Fruit fly (Drosophila melanogaster) whole organism, embryonic: ENCODE results near the gene CG13842.

Experiments
- Bgb ChIP-seq: fragments of 200-800 bp; sonication (Bioruptor generic); IDR thresholded peaks from 2 replicates; pipeline ENCODE4 v1.3.6; 2022; ENCODE audit warnings: missing biosample characterization, missing genetic modification characterization; ENCODE audit not compliant: partially characterized antibody
- Bteb2 ChIP-seq: fragments of 200-800 bp; sonication (Bioruptor generic); optimal IDR thresholded peaks from 2 replicates; lab custom pipeline; 2016; ENCODE audit warnings: missing biosample characterization, missing genetic modification characterization
- CG10209 ChIP-seq: fragments of 200-800 bp; sonication (Bioruptor generic); optimal IDR thresholded peaks from 3 replicates; lab custom pipeline; 2017; ENCODE audit warnings: missing biosample characterization, mild to moderate bottlenecking, missing genetic modification characterization, missing genetic modification reagents
- CG11085 ChIP-seq: fragments of 200-800 bp; sonication (Bioruptor generic); IDR thresholded peaks from 2 replicates; pipeline ENCODE4 v1.3.6; 2022; ENCODE audit warnings: missing biosample characterization, missing genetic modification characterization
- CG11695 ChIP-seq: fragments of 200-800 bp; sonication (Bioruptor generic); IDR thresholded peaks from 3 replicates; pipeline ENCODE4 v1.3.6; 2022; ENCODE audit warnings: missing biosample characterization, missing genetic modification characterization
- CG12104 ChIP-seq: fragments of 200-800 bp; sonication (Bioruptor generic); optimal IDR thresholded peaks from 3 replicates; lab custom pipeline; 2016; ENCODE audit warnings: missing biosample characterization, missing genetic modification characterization
- CG12155 ChIP-seq: fragments of 200-800 bp; sonication (Bioruptor generic); optimal IDR thresholded peaks from 3 replicates; lab custom pipeline; 2016; ENCODE audit warnings: missing biosample characterization, missing genetic modification characterization
- CG14860 ChIP-seq: fragments of 200-800 bp; sonication (Bioruptor generic); IDR thresholded peaks from 3 replicates; pipeline ENCODE4 v1.3.6; 2022; ENCODE audit warnings: missing biosample characterization, missing genetic modification characterization; ENCODE audit not compliant: partially characterized antibody
- CG15073 ChIP-seq: fragments of 200-800 bp; sonication (Bioruptor generic); optimal IDR thresholded peaks from 2 replicates; lab custom pipeline; 2016; ENCODE audit warnings: missing biosample characterization, missing genetic modification characterization
- CG16815 ChIP-seq: fragments of 200-800 bp; sonication (Bioruptor generic); optimal IDR thresholded peaks from 3 replicates; lab custom pipeline; 2017; ENCODE audit warnings: missing biosample characterization, mild to moderate bottlenecking, missing genetic modification characterization
- CG2678 ChIP-seq: fragments of 200-800 bp; sonication (Bioruptor generic); optimal IDR thresholded peaks from 3 replicates; lab custom pipeline; 2019; ENCODE audit warnings: missing biosample characterization, mild to moderate bottlenecking, missing genetic modification characterization, moderate library complexity
- CG3407 ChIP-seq: fragments of 200-800 bp; sonication (Bioruptor generic); optimal IDR thresholded peaks from 2 replicates; lab custom pipeline; 2018; ENCODE audit warnings: missing biosample characterization, mild to moderate bottlenecking, missing genetic modification characterization
- CG4328 ChIP-seq: fragments of 200-800 bp; sonication (Bioruptor generic); optimal IDR thresholded peaks from 3 replicates; lab custom pipeline; 2017; ENCODE audit warnings: missing biosample characterization, missing genetic modification reagents, missing genetic modification characterization
- CG4424 ChIP-seq: fragments of 200-800 bp; sonication (Bioruptor generic); optimal IDR thresholded peaks from 3 replicates; lab custom pipeline; 2016; ENCODE audit warnings: missing biosample characterization, missing genetic modification characterization
- CG5953 ChIP-seq: fragments of 200-800 bp; sonication (Bioruptor generic); IDR thresholded peaks from 2 replicates; pipeline ENCODE4 v1.3.6; 2022; ENCODE audit warnings: missing biosample characterization, missing genetic modification characterization
- CG6765 ChIP-seq: fragments of 200-800 bp; sonication (Bioruptor generic); optimal IDR thresholded peaks from 3 replicates; lab custom pipeline; 2017; ENCODE audit warnings: missing biosample characterization, mild to moderate bottlenecking, missing genetic modification characterization
- CG7271 ChIP-seq: fragments of 200-800 bp; sonication (Bioruptor generic); optimal IDR thresholded peaks from 2 replicates; lab custom pipeline; 2018; ENCODE audit warnings: missing biosample characterization, mild to moderate bottlenecking, missing genetic modification characterization, moderate library complexity
- CG9215 ChIP-seq: fragments of 200-800 bp; sonication (Bioruptor generic); IDR thresholded peaks from 2 replicates; pipeline ENCODE4 v1.3.6; 2022; ENCODE audit warnings: missing biosample characterization, missing genetic modification characterization
- CG9437 ChIP-seq: fragments of 200-800 bp; sonication (Bioruptor generic); optimal IDR thresholded peaks from 2 replicates; lab custom pipeline; 2018; ENCODE audit warnings: missing biosample characterization, mild to moderate bottlenecking, missing genetic modification characterization
- CG9727 ChIP-seq: fragments of 200-800 bp; sonication (Bioruptor generic); optimal IDR thresholded peaks from 3 replicates; lab custom pipeline; 2017; ENCODE audit warnings: missing biosample characterization, mild to moderate bottlenecking, missing genetic modification characterization
- CG9817 ChIP-seq: fragments of 200-800 bp; sonication (Bioruptor generic); optimal IDR thresholded peaks from 2 replicates; lab custom pipeline; 2018; ENCODE audit warnings: missing biosample characterization, mild to moderate bottlenecking, missing genetic modification characterization, moderate library complexity
- CkIIα-i1 ChIP-seq: fragments of 200-800 bp; sonication (Bioruptor generic); IDR thresholded peaks from 2 replicates; pipeline ENCODE4 v1.3.6; 2022; ENCODE audit warnings: missing biosample characterization, missing genetic modification characterization
- HLHmδ ChIP-seq: fragments of 200-800 bp; sonication (Bioruptor generic); optimal IDR thresholded peaks from 2 replicates; lab custom pipeline; 2018; ENCODE audit warnings: missing biosample characterization, mild to moderate bottlenecking, missing genetic modification characterization, moderate library complexity
- MBD-R2 ChIP-seq: fragments of 200-800 bp; sonication (Bioruptor generic); IDR thresholded peaks from 2 replicates; pipeline ENCODE4 v1.3.6; 2022; ENCODE audit warnings: missing biosample characterization, missing genetic modification characterization
- Meics ChIP-seq: fragments of 200-800 bp; sonication (Bioruptor generic); optimal IDR thresholded peaks from 2 replicates; lab custom pipeline; 2017; ENCODE audit warnings: missing biosample characterization, mild to moderate bottlenecking, missing genetic modification characterization
- Poxn ChIP-seq: fragments of 200-800 bp; sonication (Bioruptor generic); IDR thresholded peaks from 2 replicates; pipeline ENCODE4 v1.3.6; 2022; ENCODE audit warnings: missing biosample characterization, missing genetic modification characterization
- Usf ChIP-seq: fragments of 200-800 bp; sonication (Bioruptor generic); optimal IDR thresholded peaks from 2 replicates; lab custom pipeline; 2017; ENCODE audit warnings: missing genotype, missing biosample characterization, missing genetic modification characterization
- YL-1 ChIP-seq: fragments of 200-800 bp; sonication (Bioruptor generic); optimal IDR thresholded peaks from 3 replicates; lab custom pipeline; 2017; ENCODE audit warnings: missing biosample characterization, mild to moderate bottlenecking, missing genetic modification characterization
- amos ChIP-seq: fragments of 200-800 bp; sonication (Bioruptor generic); IDR thresholded peaks from 2 replicates; pipeline ENCODE4 v1.3.6; 2022; ENCODE audit warnings: missing biosample characterization, missing genetic modification characterization; ENCODE audit not compliant: partially characterized antibody
- ara ChIP-seq: fragments of 200-800 bp; sonication (Bioruptor generic); IDR thresholded peaks from 2 replicates; pipeline ENCODE4 v1.3.6; 2022; ENCODE audit warnings: missing biosample characterization, missing genetic modification characterization
- bab2 ChIP-seq: fragments of 200-800 bp; sonication (Bioruptor generic); optimal IDR thresholded peaks from 2 replicates; lab custom pipeline; 2016; ENCODE audit warnings: missing biosample characterization, missing genetic modification characterization
- chn ChIP-seq: fragments of 200-800 bp; sonication (Bioruptor generic); optimal IDR thresholded peaks from 2 replicates; lab custom pipeline; 2016; ENCODE audit warnings: missing biosample characterization, missing genetic modification characterization
- croc ChIP-seq: fragments of 200-800 bp; sonication (Bioruptor generic); conservative IDR thresholded peaks from 3 replicates; pipeline ENCODE4 v1.3.6; 2022; ENCODE audit warnings: missing biosample characterization, missing genetic modification characterization
- exex ChIP-seq: fragments of 200-800 bp; sonication (Bioruptor generic); optimal IDR thresholded peaks from 4 replicates; lab custom pipeline; 2018; ENCODE audit warnings: missing biosample characterization, mild to moderate bottlenecking, missing genetic modification characterization, moderate library complexity
- ind ChIP-seq: fragments of 200-800 bp; sonication (Bioruptor generic); optimal IDR thresholded peaks from 3 replicates; lab custom pipeline; 2016; ENCODE audit warnings: missing biosample characterization, missing genetic modification characterization
- kah ChIP-seq: fragments of 200-800 bp; sonication (Bioruptor generic); optimal IDR thresholded peaks from 2 replicates; lab custom pipeline; 2018; ENCODE audit warnings: missing biosample characterization, mild to moderate bottlenecking, missing genetic modification characterization
- klu ChIP-seq: fragments of 200-800 bp; sonication (Bioruptor generic); IDR thresholded peaks from 2 replicates; pipeline ENCODE4 v1.3.6; 2022; ENCODE audit warnings: missing biosample characterization, missing genetic modification characterization
- lmd ChIP-seq: fragments of 200-800 bp; sonication (Bioruptor generic); IDR thresholded peaks from 2 replicates; pipeline ENCODE4 v1.3.6; 2022; ENCODE audit warnings: missing biosample characterization, missing genetic modification characterization
- nerfin-1 ChIP-seq: fragments of 200-800 bp; sonication (Bioruptor generic); optimal IDR thresholded peaks from 3 replicates; lab custom pipeline; 2019; ENCODE audit warnings: missing biosample characterization, mild to moderate bottlenecking, missing genetic modification characterization, moderate library complexity
- org-1 ChIP-seq: fragments of 200-800 bp; sonication (Bioruptor generic); optimal IDR thresholded peaks from 2 replicates; lab custom pipeline; 2017; ENCODE audit warnings: missing biosample characterization, missing genetic modification characterization
- psq ChIP-seq: fragments of 200-800 bp; sonication (Bioruptor generic); optimal IDR thresholded peaks from 2 replicates; lab custom pipeline; 2017; ENCODE audit warnings: missing biosample characterization, missing genetic modification characterization
- run ChIP-seq: fragments of 200-800 bp; sonication (Bioruptor generic); optimal IDR thresholded peaks from 3 replicates; lab custom pipeline; 2018; ENCODE audit warnings: missing biosample characterization, mild to moderate bottlenecking, missing genetic modification characterization
- sc ChIP-seq, 3 experiments: fragments of >200 bp in 2 of 3; fragments of 200-800 bp in 1 of 3; sonication (Bioruptor generic) in 1 of 3; optimal IDR thresholded peaks; 2 replicates in 2 of 3; 3 replicates in 1 of 3; lab custom pipeline; 2017; ENCODE audit warnings: mild to moderate bottlenecking in 1 of 3, missing biosample characterization in 1 of 3, missing genetic modification characterization in 1 of 3, missing genetic modification reagents in 1 of 3
- scrt ChIP-seq: fragments of 200-800 bp; sonication (Bioruptor generic); optimal IDR thresholded peaks from 2 replicates; lab custom pipeline; 2018; ENCODE audit warnings: missing biosample characterization, mild to moderate bottlenecking, missing genetic modification characterization, moderate library complexity
- sim ChIP-seq: fragments of 200-800 bp; sonication (Bioruptor generic); IDR thresholded peaks from 2 replicates; pipeline ENCODE4 v1.3.6; 2022; ENCODE audit warnings: missing biosample characterization, missing genetic modification characterization
- sob ChIP-seq: fragments of 200-800 bp; sonication (Bioruptor generic); IDR thresholded peaks from 2 replicates; pipeline ENCODE4 v1.3.6; 2022; ENCODE audit warnings: missing biosample characterization, missing genetic modification characterization
- tap ChIP-seq: fragments of 200-800 bp; optimal IDR thresholded peaks from 3 replicates; lab custom pipeline; 2019; ENCODE audit warnings: missing biosample characterization, mild to moderate bottlenecking, missing genetic modification characterization, moderate library complexity
- tin ChIP-seq: fragments of 200-800 bp; sonication (Bioruptor generic); optimal IDR thresholded peaks from 3 replicates; lab custom pipeline; 2016; ENCODE audit warnings: missing biosample characterization, missing genetic modification characterization
- tll ChIP-seq, 2 experiments: fragments of 200-800 bp in 1 of 2; fragments of >200 bp in 1 of 2; sonication (Bioruptor generic) in 1 of 2; optimal IDR thresholded peaks; 2 replicates each; lab custom pipeline; 2017 to 2019; ENCODE audit warnings: missing biosample characterization in 2 of 2, missing genetic modification characterization in 2 of 2, mild to moderate bottlenecking in 1 of 2, moderate library complexity in 1 of 2
- wor ChIP-seq: fragments of 200-800 bp; sonication (Bioruptor generic); IDR thresholded peaks from 2 replicates; pipeline ENCODE4 v1.3.6; 2022; ENCODE audit warnings: missing biosample characterization, missing genetic modification characterization

The CG13842 gene

dm6 chr3R:22690311-22690710 is 16.8 kb downstream of the CG13842 start, which contains the start of the genes wfs1 and Nup133 (continued):
- peak; percentile 35 for TF ChIP-seq CG12104 (GFP tag; lab: Kevin White, UChicago)
- peak; percentile 73 for TF ChIP-seq CG10209 (GFP tag; lab: Kevin White, UChicago)
- no peak for TF ChIP-seq Bteb2 (GFP tag; lab: Kevin White, UChicago)
- peak; percentile 13; the same call in 1 of the 3 replicates for TF ChIP-seq croc (GFP tag; lab: Robert Waterston, UW)
- peak; percentile 75 for TF ChIP-seq Bgb (GFP tag; lab: Robert Waterston, UW)
- TF ChIP-seq sob: peak; percentile 78
- peak; percentile 56 for TF ChIP-seq YL-1 (GFP tag; lab: Kevin White, UChicago)
- TF ChIP-seq ara (GFP tag; lab: Robert Waterston, UW): 0 out of 2 replicates have a peak, but pooled peaks have one; percentile 5
- TF ChIP-seq CG4424 (GFP tag; lab: Kevin White, UChicago): peak; percentile 68
- TF ChIP-seq Usf: peak; percentile 46
- peak; percentile 75; the same call in 2 of the 3 replicates for TF ChIP-seq CG11695 (GFP tag; lab: Robert Waterston, UW)
- no peak for TF ChIP-seq sim (GFP tag; lab: Robert Waterston, UW)
- TF ChIP-seq lmd (GFP tag; lab: Robert Waterston, UW): peak; percentile 49; the same call in 1 of the 2 replicates
- peak; percentile 64 for TF ChIP-seq CG9215 (GFP tag; lab: Robert Waterston, UW)
- peak; percentile 37 for TF ChIP-seq CG16815 (GFP tag; lab: Kevin White, UChicago)
- peak; percentile 84 for TF ChIP-seq CG14860
- TF ChIP-seq scrt (GFP tag; lab: Kevin White, UChicago): no peak
- peak; percentile 19 for TF ChIP-seq psq (GFP tag; lab: Kevin White, UChicago)
- peak; percentile 9 for TF ChIP-seq chn
- TF ChIP-seq CG6765 (GFP tag; lab: Kevin White, UChicago): peak; percentile 47
- peak; percentile 76 for TF ChIP-seq Meics (GFP tag; lab: Kevin White, UChicago)
- TF ChIP-seq org-1: peak; percentile 15
- peak; percentile 86 for TF ChIP-seq CG9727 (GFP tag; lab: Kevin White, UChicago)
- TF ChIP-seq ind (GFP tag; lab: Kevin White, UChicago): peak; percentile 72
- TF ChIP-seq CG4328: peak; percentile 62
- TF ChIP-seq CG11085 (GFP tag; lab: Robert Waterston, UW): peak; percentile 38; the same call in 1 of the 2 replicates
- TF ChIP-seq tin (GFP tag; lab: Kevin White, UChicago): peak; percentile 70
- TF ChIP-seq sc (optimal IDR thresholded peaks at IDR 0.05; lab: Kevin White, UChicago): no peak
- peak; percentile 36 for TF ChIP-seq sc (GFP tag; optimal IDR thresholded peaks at IDR 0.05; lab: Kevin White, UChicago)
- TF ChIP-seq CG9437: peak; percentile 56
- no peak for TF ChIP-seq CG5953
- TF ChIP-seq tap (tag; lab: Kevin White, UChicago): peak; percentile 80
- TF ChIP-seq CG12155 (GFP tag; lab: Kevin White, UChicago): peak; percentile 59
- TF ChIP-seq CG2678: peak; percentile 88
- peak in 1 of 2 experiments; percentile 43 for TF ChIP-seq tll (GFP tag; optimal IDR thresholded peaks at IDR 0.05; lab: Kevin White, UChicago)
- peak; percentile 30 for TF ChIP-seq kah
- peak; percentile 55 for TF ChIP-seq CG3407
- TF ChIP-seq MBD-R2 (GFP tag; lab: Robert Waterston, UW): peak; percentile 88
- no peak for TF ChIP-seq HLHmδ
- peak; percentile 74 for TF ChIP-seq amos (GFP tag; lab: Robert Waterston, UW)
- TF ChIP-seq CG15073 (GFP tag; lab: Kevin White, UChicago): no peak
- peak; percentile 76 for TF ChIP-seq CG9817 (tag; lab: Kevin White, UChicago)
- peak; percentile 24 for TF ChIP-seq bab2 (GFP tag; lab: Kevin White, UChicago)
- TF ChIP-seq klu (GFP tag; lab: Robert Waterston, UW): peak; percentile 19; the same call in 1 of the 2 replicates
- no peak for TF ChIP-seq CkIIα-i1 (GFP tag; lab: Robert Waterston, UW)
- peak; percentile 39 for TF ChIP-seq exex
- TF ChIP-seq wor (GFP tag; lab: Robert Waterston, UW): no peak
- TF ChIP-seq CG7271 (tag; lab: Kevin White, UChicago): peak; percentile 70
- peak; percentile 35 for TF ChIP-seq run (tag; lab: Kevin White, UChicago)
- TF ChIP-seq Poxn (GFP tag; lab: Robert Waterston, UW): no peak
- peak; percentile 85 for TF ChIP-seq nerfin-1 (tag; lab: Kevin White, UChicago)
